Worm (Caenorhabditis elegans) whole organism, mixed stage, embryonic: ENCODE measurements around the gene nud-1.

Experiments
- bed-3 ChIP-seq: fragments of 200-800 bp; sonication (Bioruptor generic); optimal IDR thresholded peaks from 3 replicates; lab custom pipeline; 2018; ENCODE audit warnings: mild to moderate bottlenecking, missing genetic modification characterization, moderate library complexity, missing compliant biosample characterization
- blmp-1 ChIP-seq: fragments of 150-350 bp; optimal IDR thresholded peaks from 2 replicates; lab custom pipeline; 2014; ENCODE audit warnings: missing biosample characterization, missing genetic modification characterization
- ceh-39 ChIP-seq: fragments of 150-350 bp; optimal IDR thresholded peaks from 2 replicates; lab custom pipeline; 2014; ENCODE audit warnings: missing biosample characterization, missing genetic modification characterization
- ceh-43 ChIP-seq: fragments of 200-800 bp; sonication (Bioruptor generic); optimal IDR thresholded peaks from 2 replicates; lab custom pipeline; 2018; ENCODE audit warnings: mild to moderate bottlenecking, missing genetic modification characterization, moderate library complexity, missing compliant biosample characterization
- ceh-83 ChIP-seq: fragments of 200-800 bp; sonication (Bioruptor generic); optimal IDR thresholded peaks from 2 replicates; lab custom pipeline; 2018; ENCODE audit warnings: mild to moderate bottlenecking, missing genetic modification characterization, missing compliant biosample characterization
- ces-1 ChIP-seq: fragments of 150-350 bp; optimal IDR thresholded peaks from 2 replicates; lab custom pipeline; 2014; ENCODE audit warnings: missing biosample characterization, missing genetic modification reagents, missing genetic modification characterization
- elt-1 ChIP-seq: sonication (generic microtip); optimal IDR thresholded peaks from 2 replicates; lab custom pipeline; 2017; ENCODE audit warnings: missing genetic modification characterization, mild to moderate bottlenecking, missing compliant biosample characterization, antibody characterized with exemption, moderate library complexity, borderline replicate concordance; ENCODE audit not compliant: insufficient read depth
- flh-1 ChIP-seq: fragments of 200-800 bp; sonication (Bioruptor generic); optimal IDR thresholded peaks from 2 replicates; lab custom pipeline; 2018; ENCODE audit warnings: mild to moderate bottlenecking, missing genetic modification characterization, moderate library complexity, missing compliant biosample characterization
- ham-2 ChIP-seq: fragments of 200-800 bp; sonication (Bioruptor generic); optimal IDR thresholded peaks from 2 replicates; lab custom pipeline; 2018; ENCODE audit warnings: mild to moderate bottlenecking, missing genetic modification characterization, missing compliant biosample characterization
- hlh-1 ChIP-seq: fragments of 150-350 bp; optimal IDR thresholded peaks from 2 replicates; lab custom pipeline; 2014; ENCODE audit warnings: missing biosample characterization, missing genetic modification reagents, missing genetic modification characterization
- lin-13 ChIP-seq: fragments of 150-350 bp; optimal IDR thresholded peaks from 2 replicates; lab custom pipeline; 2014; ENCODE audit warnings: missing biosample characterization, missing genetic modification characterization
- lin-32 ChIP-seq: fragments of 200-800 bp; sonication (Bioruptor generic); optimal IDR thresholded peaks from 2 replicates; lab custom pipeline; 2018; ENCODE audit warnings: mild to moderate bottlenecking, missing genetic modification characterization, missing compliant biosample characterization
- lsy-2 ChIP-seq: fragments of 150-350 bp; optimal IDR thresholded peaks from 2 replicates; lab custom pipeline; 2014; ENCODE audit warnings: missing biosample characterization, missing genetic modification characterization
- mls-2 ChIP-seq: sonication (generic microtip); optimal IDR thresholded peaks from 2 replicates; lab custom pipeline; 2016; ENCODE audit warnings: mild to moderate bottlenecking, missing genetic modification characterization, moderate library complexity, missing compliant biosample characterization
- nhr-12 ChIP-seq: fragments of 150-350 bp; optimal IDR thresholded peaks from 2 replicates; lab custom pipeline; 2014; ENCODE audit warnings: missing biosample characterization, missing genetic modification characterization
- nhr-2 ChIP-seq: fragments of 150-350 bp; optimal IDR thresholded peaks from 2 replicates; lab custom pipeline; 2014; ENCODE audit warnings: missing biosample characterization, missing genetic modification characterization
- nhr-237 ChIP-seq: fragments of 150-350 bp; optimal IDR thresholded peaks from 2 replicates; lab custom pipeline; 2014; ENCODE audit warnings: missing biosample characterization, missing genetic modification characterization
- nhr-28 ChIP-seq: fragments of 150-350 bp; optimal IDR thresholded peaks from 2 replicates; lab custom pipeline; 2014; ENCODE audit warnings: missing biosample characterization, missing genetic modification characterization
- nhr-76 ChIP-seq: sonication (generic microtip); optimal IDR thresholded peaks from 2 replicates; lab custom pipeline; 2017; ENCODE audit warnings: missing biosample characterization, missing genetic modification characterization
- pha-4 ChIP-seq: fragments of 150-350 bp; optimal IDR thresholded peaks from 2 replicates; lab custom pipeline; 2018; ENCODE audit warnings: missing biosample characterization, missing genetic modification reagents, missing genetic modification characterization
- sem-2 ChIP-seq: fragments of 200-800 bp; sonication (Bioruptor generic); optimal IDR thresholded peaks from 2 replicates; lab custom pipeline; 2018; ENCODE audit warnings: mild to moderate bottlenecking, missing genetic modification characterization, missing compliant biosample characterization
- snpc-4 ChIP-seq: fragments of 150-350 bp; optimal IDR thresholded peaks from 2 replicates; lab custom pipeline; 2014; ENCODE audit warnings: missing biosample characterization, missing genetic modification characterization
- tbx-8 ChIP-seq: fragments of 200-800 bp; sonication (Bioruptor generic); optimal IDR thresholded peaks from 2 replicates; lab custom pipeline; 2018; ENCODE audit warnings: mild to moderate bottlenecking, missing genetic modification characterization, moderate library complexity, missing compliant biosample characterization
- unc-120 ChIP-seq: sonication (generic microtip); optimal IDR thresholded peaks from 2 replicates; lab custom pipeline; 2017; ENCODE audit warnings: missing genetic modification characterization, missing compliant biosample characterization; ENCODE audit not compliant: poor library complexity, severe bottlenecking
- unc-39 ChIP-seq: fragments of 150-350 bp; optimal IDR thresholded peaks from 2 replicates; lab custom pipeline; 2014; ENCODE audit warnings: missing biosample characterization, missing genetic modification characterization
- unc-62 ChIP-seq: fragments of 150-350 bp; optimal IDR thresholded peaks from 2 replicates; lab custom pipeline; 2014; ENCODE audit warnings: missing biosample characterization, missing genetic modification reagents, missing genetic modification characterization
- zip-8 ChIP-seq: fragments of 150-350 bp; optimal IDR thresholded peaks from 2 replicates; lab custom pipeline; 2014; ENCODE audit warnings: missing biosample characterization, missing genetic modification characterization

Gene nud-1

DNA sequence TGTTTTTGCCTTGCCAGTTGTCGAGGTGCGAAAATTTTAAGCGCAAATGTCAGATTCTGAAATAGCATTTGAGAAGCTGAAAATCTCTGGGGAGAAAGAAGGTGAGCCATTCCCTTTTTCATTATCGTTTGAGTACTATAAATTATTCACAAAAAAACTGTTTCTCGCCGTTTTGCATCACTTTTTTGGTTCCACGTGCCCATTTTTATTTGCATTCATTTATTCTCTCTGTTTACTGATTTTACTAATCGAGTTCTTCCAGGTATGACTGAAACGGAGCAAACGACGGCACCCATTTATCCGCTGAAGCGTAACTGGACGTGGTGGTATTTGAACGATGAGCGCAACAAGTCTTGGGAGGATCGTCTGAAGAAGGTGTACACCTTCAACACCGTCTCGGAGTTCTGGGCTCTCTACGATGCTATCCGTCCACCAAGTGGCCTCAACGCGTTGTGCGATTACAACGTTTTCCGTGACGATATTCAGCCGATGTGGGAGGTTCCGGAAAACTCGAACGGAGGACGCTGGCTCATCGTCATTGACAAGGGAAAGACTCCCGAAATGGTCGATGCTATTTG, 2.3 kb downstream of the nud-1 start:
- no peak for TF ChIP-seq flh-1 (GFP tag; lab: Kevin White, UChicago)
- TF ChIP-seq lin-32 (GFP tag; lab: Kevin White, UChicago) = no peak
- no peak for TF ChIP-seq ceh-83 (GFP tag; lab: Kevin White, UChicago)
- TF ChIP-seq tbx-8 (GFP tag; lab: Kevin White, UChicago) = no peak
- TF ChIP-seq mls-2 (tag; lab: Kevin White, UChicago) = no peak
- no peak for TF ChIP-seq lsy-2 (tag; lab: Kevin White, UChicago)
- no peak for TF ChIP-seq sem-2 (GFP tag; lab: Kevin White, UChicago)
- no peak for TF ChIP-seq zip-8 (tag; lab: Kevin White, UChicago)
- TF ChIP-seq ham-2 = no peak
- no peak for TF ChIP-seq nhr-28
- no peak for TF ChIP-seq unc-120
- no peak for TF ChIP-seq unc-39 (tag; lab: Kevin White, UChicago)
- TF ChIP-seq nhr-2 (tag; lab: Kevin White, UChicago) = no peak
- TF ChIP-seq hlh-1 (tag; lab: Kevin White, UChicago) = no peak
- no peak for TF ChIP-seq nhr-12
- no peak for TF ChIP-seq bed-3 (GFP tag; lab: Kevin White, UChicago)
- TF ChIP-seq blmp-1 (tag; lab: Kevin White, UChicago) = no peak
- TF ChIP-seq pha-4 (tag; lab: Kevin White, UChicago) = no peak

DNA sequence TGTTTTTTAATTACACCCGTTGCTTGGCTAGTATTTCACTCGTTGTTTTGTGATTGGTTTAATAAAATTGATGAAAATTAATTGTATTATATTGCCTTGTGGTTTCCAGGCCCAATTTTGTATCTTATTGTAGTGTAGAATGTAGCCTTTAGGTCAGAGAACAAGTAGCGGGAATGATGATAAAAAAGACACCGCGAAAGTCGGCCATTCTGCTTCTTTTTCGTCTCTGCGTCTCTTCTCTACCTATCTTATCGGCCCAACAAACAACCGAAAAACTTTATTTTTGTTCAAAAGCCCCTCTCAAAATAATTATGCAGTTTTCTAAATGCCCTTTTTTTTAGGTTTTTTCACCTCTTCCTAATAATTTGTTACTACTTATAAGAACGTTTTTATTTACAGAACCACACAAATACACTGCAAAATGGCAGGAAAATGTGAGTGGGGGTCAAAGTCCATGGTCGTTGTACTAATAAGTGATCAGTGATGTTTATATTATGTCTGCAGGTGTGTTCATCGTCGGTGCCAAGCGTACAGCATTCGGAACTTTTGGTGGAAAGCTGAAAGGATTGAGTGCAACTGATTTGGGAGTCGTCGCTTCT, 3.3 kb downstream of the nud-1 start, which contains the start of gene acaa-2:
Gene acaa-2, plus strand, starts transcription at position 400 of the 599 bp plus-strand sequence.
- TF ChIP-seq nhr-28 = peak; percentile 16
- no peak for TF ChIP-seq tbx-8 (GFP tag; lab: Kevin White, UChicago)
- peak; percentile 5 for TF ChIP-seq nhr-237 (tag; lab: Kevin White, UChicago)

DNA sequence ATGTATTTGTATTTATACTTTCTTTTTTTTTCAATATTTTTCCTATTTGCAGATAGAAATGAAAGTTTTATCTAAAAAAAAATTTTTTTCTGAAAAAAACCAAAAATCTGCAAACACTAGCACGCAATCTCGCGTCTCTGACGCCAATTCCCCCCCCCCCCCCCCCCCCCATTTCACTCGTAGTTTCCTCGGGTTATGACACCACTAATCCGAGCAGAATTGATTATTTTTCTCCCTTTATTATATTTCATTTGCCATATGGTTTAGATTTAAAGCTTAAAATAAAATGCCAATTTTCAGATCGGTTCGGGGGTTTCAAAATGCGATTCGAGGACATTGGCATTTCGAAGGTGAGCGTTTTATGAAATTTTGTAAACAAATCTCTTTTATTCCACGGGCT, 5.5 kb downstream of the nud-1 start, which contains the start of gene mtm-6:
Gene mtm-6, plus strand, starts transcription at position 301 of the 400 bp plus-strand sequence.
- TF ChIP-seq lsy-2 (tag; lab: Kevin White, UChicago) (no peak), ceh-39 (no peak), flh-1 (GFP tag; lab: Kevin White, UChicago) (no peak), snpc-4 (tag; lab: Kevin White, UChicago) (no peak), bed-3 (GFP tag; lab: Kevin White, UChicago) (no peak), ceh-43 (GFP tag; lab: Kevin White, UChicago) (no peak)

- peak; percentile 3 for TF ChIP-seq ces-1 (GFP tag; lab: Kevin White, UChicago)
- no peak for TF ChIP-seq nhr-76 (tag; lab: Kevin White, UChicago)
These were observed 6.5 kb downstream of the nud-1 start for ce11 chrIII:13347782-13348327.

DNA sequence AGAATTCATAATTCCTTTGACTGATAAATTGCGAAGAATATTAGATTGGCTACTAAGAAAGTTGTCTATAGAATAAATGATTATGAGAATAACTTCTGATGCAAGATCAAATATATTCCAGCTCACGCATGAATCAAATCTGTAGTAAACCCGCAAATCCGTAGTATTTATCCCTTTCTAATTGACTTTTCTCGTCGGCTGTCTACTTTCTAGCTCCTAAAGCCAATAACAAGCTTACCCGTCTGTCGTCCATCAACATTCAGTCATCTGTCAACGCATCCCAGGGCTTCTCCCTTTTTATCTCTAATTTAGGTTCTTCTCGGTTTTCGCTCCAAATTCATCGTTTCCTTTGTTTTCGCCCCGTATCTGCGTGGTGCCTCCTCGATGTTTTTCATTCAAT, 7.6 kb downstream of the nud-1 start:
- TF ChIP-seq tbx-8 (GFP tag; lab: Kevin White, UChicago) = no peak
- TF ChIP-seq elt-1 (tag; lab: Kevin White, UChicago) = no peak
- TF ChIP-seq mls-2 (tag; lab: Kevin White, UChicago) = no peak
- no peak for TF ChIP-seq flh-1 (GFP tag; lab: Kevin White, UChicago)
- no peak for TF ChIP-seq sem-2 (GFP tag; lab: Kevin White, UChicago)
- no peak for TF ChIP-seq hlh-1 (tag; lab: Kevin White, UChicago)
- TF ChIP-seq lsy-2 (tag; lab: Kevin White, UChicago) = no peak
- peak; percentile 91 for TF ChIP-seq ces-1 (GFP tag; lab: Kevin White, UChicago)
- no peak for TF ChIP-seq nhr-237 (tag; lab: Kevin White, UChicago)
- TF ChIP-seq nhr-2 (tag; lab: Kevin White, UChicago) = no peak
- no peak for TF ChIP-seq pha-4 (tag; lab: Kevin White, UChicago)
- TF ChIP-seq unc-39 (tag; lab: Kevin White, UChicago) = no peak
- no peak for TF ChIP-seq ceh-43 (GFP tag; lab: Kevin White, UChicago)
- TF ChIP-seq ceh-83 (GFP tag; lab: Kevin White, UChicago) = no peak
- TF ChIP-seq lin-32 (GFP tag; lab: Kevin White, UChicago) = no peak
- TF ChIP-seq unc-62 (GFP tag; lab: Kevin White, UChicago) = peak; percentile 25
- TF ChIP-seq lin-13 (tag; lab: Kevin White, UChicago) = no peak
